Fruit fly (Drosophila melanogaster): ENCODE data around the gene Sidpn.

The Sidpn gene

dm6 chr2L:19027246-19027886, at the start of gene Sidpn:
Sidpn (plus strand) TSS chr2L:19027710.
- TF ChIP-seq dsx (GFP tag; optimal IDR thresholded peaks at IDR 0.05; ENCODE audit: poor library complexity, severe bottlenecking) = no peak
- no peak for TF ChIP-seq Smox (GFP tag; optimal IDR thresholded peaks at IDR 0.05)
- TF ChIP-seq CG8119 (GFP tag; IDR thresholded peaks at IDR 0.05) = no peak

DNA sequence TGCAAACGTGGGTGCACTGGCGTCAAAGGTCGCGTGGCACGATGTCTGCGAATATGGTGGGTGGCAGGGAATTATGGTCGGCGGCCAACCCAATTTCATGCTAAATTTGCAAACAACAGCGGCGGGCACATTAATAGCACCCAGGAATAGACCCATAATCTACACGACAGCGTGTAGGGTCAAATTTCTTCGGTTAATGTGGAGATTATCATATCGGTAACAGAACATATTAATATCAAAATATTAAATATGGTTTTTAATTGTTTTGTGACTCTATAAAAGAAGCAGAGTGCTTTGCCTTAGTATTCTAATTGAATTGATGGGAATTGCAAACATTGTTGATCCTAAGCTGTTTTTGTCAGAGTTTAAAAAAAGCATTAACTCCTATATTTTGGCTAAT, 48.6 kb upstream of the Sidpn start:
- TF ChIP-seq svp (GFP tag) (peak; percentile 56), CG8119 (GFP tag; IDR thresholded peaks at IDR 0.05) (peak; percentile 36; the same call in 1 of the 3 replicates), CG34406 (GFP tag; optimal IDR thresholded peaks at IDR 0.05) (no peak), CG15336 (GFP tag; IDR thresholded peaks at IDR 0.05) (peak; percentile 30; the same call in 1 of the 2 replicates), Eip78C (GFP tag) (peak; percentile 71), CG32006 (GFP tag; optimal IDR thresholded peaks at IDR 0.05) (peak; percentile 11), CG31627 (GFP tag; optimal IDR thresholded peaks at IDR 0.05) (no peak), CG10631 (GFP tag; optimal IDR thresholded peaks at IDR 0.05) (peak; percentile 1), Hr4 (GFP tag; optimal IDR thresholded peaks at IDR 0.05) (peak; percentile 23), CG4318 (GFP tag; optimal IDR thresholded peaks at IDR 0.05) (no peak), lz (GFP tag; optimal IDR thresholded peaks at IDR 0.05) (no peak), achi (GFP tag; optimal IDR thresholded peaks at IDR 0.05) (no peak), Sox102F (GFP tag; optimal IDR thresholded peaks at IDR 0.05) (no peak), CG11762 (GFP tag; optimal IDR thresholded peaks at IDR 0.05; ENCODE audit: insufficient read depth) (no peak)

- TF ChIP-seq Sox14 (GFP tag; optimal IDR thresholded peaks at IDR 0.05) (no peak), ss (GFP tag; optimal IDR thresholded peaks at IDR 0.05) (peak in 1 of 2 experiments; percentile 81)
Observed at dm6 chr2L:18979407-18979806, 48.1 kb upstream of the Sidpn start.

DNA sequence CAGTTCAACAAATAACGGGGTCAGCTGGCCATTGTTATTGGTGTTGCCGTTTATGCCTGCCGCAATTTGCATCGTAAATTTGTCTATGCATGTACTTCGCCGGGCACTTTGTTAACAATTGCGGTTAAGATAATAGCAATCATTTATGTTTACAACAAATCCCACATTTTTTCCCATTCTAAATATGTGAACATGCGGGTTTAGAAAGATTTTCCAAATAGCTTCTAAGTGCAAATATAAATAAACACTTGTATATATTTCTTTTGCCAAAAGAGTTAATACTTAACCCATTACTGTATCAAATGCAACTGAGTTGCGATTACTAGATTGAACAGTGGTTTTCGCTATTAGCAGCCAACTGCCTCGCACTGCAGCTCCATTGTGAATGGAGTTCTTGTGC, 46.5 kb upstream of the Sidpn start:
- TF ChIP-seq fd85E (GFP tag; optimal IDR thresholded peaks at IDR 0.05) (no peak), fkh (GFP tag; optimal IDR thresholded peaks at IDR 0.05) (no peak), topi (GFP tag; optimal IDR thresholded peaks at IDR 0.05) (no peak), OdsH (GFP tag; optimal IDR thresholded peaks at IDR 0.05) (no peak), Gug (GFP tag; IDR thresholded peaks at IDR 0.05) (no peak), Smox (GFP tag; optimal IDR thresholded peaks at IDR 0.05) (no peak), Sox102F (GFP tag; optimal IDR thresholded peaks at IDR 0.05) (no peak), spab (GFP tag; optimal IDR thresholded peaks at IDR 0.05) (no peak), CG6792 (GFP tag; optimal IDR thresholded peaks at IDR 0.05) (no peak), CG6276 (GFP tag; optimal IDR thresholded peaks at IDR 0.05) (peak; percentile 37), Blimp-1 (GFP tag; optimal IDR thresholded peaks at IDR 0.05) (no peak), svp (GFP tag) (no peak), Hr4 (GFP tag; optimal IDR thresholded peaks at IDR 0.05) (peak; percentile 24), cyc (GFP tag; optimal IDR thresholded peaks at IDR 0.05) (no peak), CG32006 (GFP tag; optimal IDR thresholded peaks at IDR 0.05) (peak; percentile 42), CG34406 (GFP tag; optimal IDR thresholded peaks at IDR 0.05) (no peak), CG8319 (GFP tag; optimal IDR thresholded peaks at IDR 0.05) (no peak), fd59A (GFP tag; optimal IDR thresholded peaks at IDR 0.05) (no peak), salr (GFP tag; optimal IDR thresholded peaks at IDR 0.05) (no peak), CG6808 (GFP tag; optimal IDR thresholded peaks at IDR 0.05) (no peak), esn (GFP tag; optimal IDR thresholded peaks at IDR 0.05) (no peak), dac (GFP tag; optimal IDR thresholded peaks at IDR 0.05) (no peak), Eip78C (GFP tag) (peak; percentile 45), CG3919 (GFP tag; optimal IDR thresholded peaks at IDR 0.05) (no peak), acj6 (GFP tag; optimal IDR thresholded peaks at IDR 0.05) (no peak), Lpt (GFP tag; optimal IDR thresholded peaks at IDR 0.05) (no peak), CG11762 (GFP tag; optimal IDR thresholded peaks at IDR 0.05; ENCODE audit: insufficient read depth) (no peak), Hr39 (GFP tag; optimal IDR thresholded peaks at IDR 0.05) (no peak), vri (GFP tag; optimal IDR thresholded peaks at IDR 0.05) (no peak), CG8632 (GFP tag; optimal IDR thresholded peaks at IDR 0.05) (no peak), Sox15 (GFP tag; optimal IDR thresholded peaks at IDR 0.05) (no peak), CG31627 (GFP tag; optimal IDR thresholded peaks at IDR 0.05) (no peak), Met (GFP tag; optimal IDR thresholded peaks at IDR 0.05) (no peak), pdm3 (GFP tag; optimal IDR thresholded peaks at IDR 0.05) (peak; percentile 11), CG4318 (GFP tag; optimal IDR thresholded peaks at IDR 0.05) (no peak), eg (GFP tag; IDR thresholded peaks at IDR 0.05) (peak; percentile 72)

All from whole organism, prepupa.